Worm (Caenorhabditis elegans): ENCODE measurements around the gene F22E5.11.
"Not testable (repeated sequence)": the region's sequence is repeated elsewhere in the genome, so short reads cannot be mapped to it uniquely, and the experiment has no call there.

ce11 chrII:2672320-2672719 is 27.9 kb upstream of the F22E5.11 start, which contains the start of gene sri-57:
- not testable (repeated sequence) for TF ChIP-seq pqm-1 (tag; optimal IDR thresholded peaks at IDR 0.05); pag-3 (tag; optimal IDR thresholded peaks at IDR 0.05; ENCODE audit: borderline replicate concordance); zip-5 (tag; optimal IDR thresholded peaks at IDR 0.05); Y22D7AL.16 (tag; optimal IDR thresholded peaks at IDR 0.05); ahr-1 (tag; optimal IDR thresholded peaks at IDR 0.05); nhr-11 (tag; optimal IDR thresholded peaks at IDR 0.05); dmd-4 (tag; optimal IDR thresholded peaks at IDR 0.05; ENCODE audit: borderline replicate concordance); sox-4 (tag; optimal IDR thresholded peaks at IDR 0.05); elt-4 (tag; optimal IDR thresholded peaks at IDR 0.05); hlh-30 (tag; optimal IDR thresholded peaks at IDR 0.05; ENCODE audit: insufficient read depth)
